Worm (Caenorhabditis elegans) whole organism, L1 larva: ENCODE measurements around the gene ccd-5.

Experiments used
- F16B12.6 ChIP-seq: fragments of 150-350 bp; optimal IDR thresholded peaks from 2 replicates; lab custom pipeline; 2014; ENCODE audit warnings: missing biosample characterization, missing genetic modification characterization
- aly-2 ChIP-seq: fragments of 150-350 bp; optimal IDR thresholded peaks from 2 replicates; lab custom pipeline; 2014; ENCODE audit warnings: missing biosample characterization, missing genetic modification characterization
- ama-1 ChIP-seq: fragments of 150-350 bp; optimal IDR thresholded peaks from 2 replicates; lab custom pipeline; 2014
- blmp-1 ChIP-seq: fragments of 150-350 bp; optimal IDR thresholded peaks from 2 replicates; lab custom pipeline; 2014; ENCODE audit warnings: missing biosample characterization, missing genetic modification characterization
- ceh-8 ChIP-seq: fragments of 200-800 bp; sonication (Bioruptor generic); optimal IDR thresholded peaks from 2 replicates; lab custom pipeline; 2018; ENCODE audit warnings: mild to moderate bottlenecking, missing genetic modification characterization, moderate library complexity, missing compliant biosample characterization
- ces-1 ChIP-seq: fragments of 150-350 bp; optimal IDR thresholded peaks from 2 replicates; lab custom pipeline; 2014; ENCODE audit warnings: missing biosample characterization, missing genetic modification reagents, missing genetic modification characterization
- dpl-1 ChIP-seq, 3 experiments: fragments of 150-350 bp in 2 of 3; sonication (generic microtip) in 1 of 3; optimal IDR thresholded peaks; 2 replicates each; lab custom pipeline; 2014 to 2017; ENCODE audit warnings: missing biosample characterization in 3 of 3, missing genetic modification characterization in 3 of 3, missing genetic modification reagents in 3 of 3
- dsc-1 ChIP-seq: sonication (generic microtip); optimal IDR thresholded peaks from 2 replicates; lab custom pipeline; 2016; ENCODE audit warnings: mild to moderate bottlenecking, missing genetic modification characterization, missing compliant biosample characterization
- efl-1 ChIP-seq, 4 experiments: fragments of 150-350 bp; optimal IDR thresholded peaks in 3 of 4; peaks in 1 of 4; 1 replicate in 1 of 4; 2 replicates in 3 of 4; lab custom pipeline; 2014; ENCODE audit warnings: missing biosample characterization in 2 of 4, missing genetic modification characterization in 2 of 4, missing genetic modification reagents in 2 of 4
- egl-13 ChIP-seq: sonication (generic microtip); optimal IDR thresholded peaks from 2 replicates; lab custom pipeline; 2016; ENCODE audit warnings: missing genotype, missing genetic modification reagents, missing genetic modification characterization, missing compliant biosample characterization
- egl-27 ChIP-seq, 2 experiments: fragments of 150-350 bp in 1 of 2; sonication (generic microtip); optimal IDR thresholded peaks; 3 replicates each; lab custom pipeline; 2017 to 2018; ENCODE audit warnings: missing biosample characterization in 2 of 2, missing genetic modification characterization in 2 of 2, missing genetic modification reagents in 2 of 2
- ets-5 ChIP-seq: fragments of 200-800 bp; sonication (Bioruptor generic); IDR thresholded peaks from 2 replicates; pipeline ENCODE4 v1.3.6; 2022; ENCODE audit warnings: missing genetic modification characterization, missing compliant biosample characterization
- fkh-4 ChIP-seq: sonication (generic microtip); optimal IDR thresholded peaks from 2 replicates; lab custom pipeline; 2016; ENCODE audit warnings: missing compliant biosample characterization, missing genetic modification characterization, borderline replicate concordance
- fkh-8 ChIP-seq: sonication (generic microtip); optimal IDR thresholded peaks from 2 replicates; lab custom pipeline; 2016; ENCODE audit warnings: mild to moderate bottlenecking, missing genetic modification characterization, missing compliant biosample characterization
- fos-1 ChIP-seq: fragments of 150-350 bp; optimal IDR thresholded peaks from 2 replicates; lab custom pipeline; 2014; ENCODE audit warnings: missing biosample characterization, missing genetic modification characterization
- hlh-4 ChIP-seq: sonication (generic microtip); optimal IDR thresholded peaks from 2 replicates; lab custom pipeline; 2016; ENCODE audit warnings: mild to moderate bottlenecking, missing genetic modification characterization, missing compliant biosample characterization
- hpl-2 ChIP-seq: fragments of 150-350 bp; optimal IDR thresholded peaks from 2 replicates; lab custom pipeline; 2014; ENCODE audit warnings: missing biosample characterization, missing genetic modification reagents, missing genetic modification characterization
- irx-1 ChIP-seq: sonication (generic microtip); optimal IDR thresholded peaks from 2 replicates; lab custom pipeline; 2016; ENCODE audit warnings: missing genetic modification characterization, missing compliant biosample characterization
- lin-13 ChIP-seq: fragments of 150-350 bp; optimal IDR thresholded peaks from 2 replicates; lab custom pipeline; 2014; ENCODE audit warnings: missing biosample characterization, missing genetic modification reagents, missing genetic modification characterization
- lin-14 ChIP-seq: fragments of 200-800 bp; sonication (Bioruptor generic); optimal IDR thresholded peaks from 2 replicates; lab custom pipeline; 2018; ENCODE audit warnings: mild to moderate bottlenecking, missing genetic modification characterization, moderate library complexity, missing compliant biosample characterization
- lin-35 ChIP-seq, 2 experiments: fragments of 150-350 bp; optimal IDR thresholded peaks; 2 replicates each; lab custom pipeline; 2014; ENCODE audit warnings: missing biosample characterization in 2 of 2, missing genetic modification characterization in 2 of 2, missing genetic modification reagents in 2 of 2
- lsy-2 ChIP-seq, 2 experiments: fragments of 150-350 bp; optimal IDR thresholded peaks; 2 replicates each; lab custom pipeline; 2014; ENCODE audit warnings: missing biosample characterization in 2 of 2, missing genetic modification characterization in 2 of 2
- mdl-1 ChIP-seq, 2 experiments: fragments of 150-350 bp; optimal IDR thresholded peaks; 2 replicates each; lab custom pipeline; 2014 to 2017; ENCODE audit warnings: missing biosample characterization in 2 of 2, missing genetic modification characterization in 2 of 2, inconsistent platforms in 1 of 2
- nhr-12 ChIP-seq: sonication (generic microtip); optimal IDR thresholded peaks from 2 replicates; lab custom pipeline; 2017; ENCODE audit warnings: missing biosample characterization, missing genetic modification characterization
- nhr-19 ChIP-seq: fragments of 200-800 bp; sonication (Bioruptor generic); conservative IDR thresholded peaks from 2 replicates; pipeline ENCODE4 v1.3.6; 2022; ENCODE audit warnings: missing genetic modification characterization, missing compliant biosample characterization
- nhr-20 ChIP-seq: sonication (generic microtip); optimal IDR thresholded peaks from 2 replicates; lab custom pipeline; 2016; ENCODE audit warnings: mild to moderate bottlenecking, missing genetic modification characterization, missing compliant biosample characterization
- nhr-47 ChIP-seq: sonication (generic microtip); optimal IDR thresholded peaks from 2 replicates; lab custom pipeline; 2016; ENCODE audit warnings: mild to moderate bottlenecking, missing genetic modification characterization, moderate library complexity, missing compliant biosample characterization
- nhr-71 ChIP-seq: sonication (generic microtip); optimal IDR thresholded peaks from 2 replicates; lab custom pipeline; 2016; ENCODE audit warnings: mild to moderate bottlenecking, missing genetic modification characterization, moderate library complexity, missing compliant biosample characterization
- nhr-77 ChIP-seq: fragments of 150-350 bp; optimal IDR thresholded peaks from 2 replicates; lab custom pipeline; 2014; ENCODE audit warnings: missing biosample characterization, missing genetic modification characterization
- nhr-90 ChIP-seq: sonication (generic microtip); optimal IDR thresholded peaks from 2 replicates; lab custom pipeline; 2016; ENCODE audit warnings: mild to moderate bottlenecking, missing genetic modification characterization, missing compliant biosample characterization; ENCODE audit not compliant: poor library complexity
- pax-3 ChIP-seq: fragments of 200-800 bp; sonication (Bioruptor generic); optimal IDR thresholded peaks from 2 replicates; lab custom pipeline; 2018; ENCODE audit warnings: mild to moderate bottlenecking, missing genetic modification characterization, moderate library complexity, missing compliant biosample characterization
- rnt-1 ChIP-seq: sonication (generic microtip); optimal IDR thresholded peaks from 2 replicates; lab custom pipeline; 2016; ENCODE audit warnings: mild to moderate bottlenecking, missing genetic modification characterization, moderate library complexity, missing compliant biosample characterization
- skn-1 ChIP-seq: fragments of 150-350 bp; optimal IDR thresholded peaks from 2 replicates; lab custom pipeline; 2014; ENCODE audit warnings: missing biosample characterization, missing genetic modification characterization
- snu-23 ChIP-seq: sonication (generic microtip); optimal IDR thresholded peaks from 2 replicates; lab custom pipeline; 2016; ENCODE audit warnings: missing genetic modification characterization, missing compliant biosample characterization
- sox-4 ChIP-seq: sonication (generic microtip); optimal IDR thresholded peaks from 2 replicates; lab custom pipeline; 2016; ENCODE audit warnings: missing genetic modification characterization, missing compliant biosample characterization
- sup-37 ChIP-seq: fragments of 200-800 bp; sonication (Bioruptor generic); optimal IDR thresholded peaks from 2 replicates; lab custom pipeline; 2018; ENCODE audit warnings: mild to moderate bottlenecking, missing genetic modification characterization, missing compliant biosample characterization
- swsn-7 ChIP-seq: sonication (generic microtip); optimal IDR thresholded peaks from 2 replicates; lab custom pipeline; 2016; ENCODE audit warnings: missing genetic modification characterization, missing compliant biosample characterization
- tlp-1 ChIP-seq: fragments of 150-350 bp; optimal IDR thresholded peaks from 2 replicates; lab custom pipeline; 2014; ENCODE audit warnings: missing biosample characterization, missing genetic modification characterization
- unc-130 ChIP-seq: fragments of 150-350 bp; optimal IDR thresholded peaks from 2 replicates; lab custom pipeline; 2017; ENCODE audit warnings: missing biosample characterization, missing genetic modification characterization, inconsistent platforms
- unc-62 ChIP-seq: fragments of 150-350 bp; optimal IDR thresholded peaks from 2 replicates; lab custom pipeline; 2014; ENCODE audit warnings: missing biosample characterization, missing genetic modification reagents, missing genetic modification characterization
- unc-86 ChIP-seq: sonication (generic microtip); optimal IDR thresholded peaks from 2 replicates; lab custom pipeline; 2016; ENCODE audit warnings: missing genetic modification characterization, missing compliant biosample characterization
- vab-15 ChIP-seq: sonication (generic microtip); optimal IDR thresholded peaks from 2 replicates; lab custom pipeline; 2017; ENCODE audit warnings: missing genotype, mild to moderate bottlenecking, missing genetic modification characterization, missing compliant biosample characterization
- xbp-1 ChIP-seq: sonication (generic microtip); optimal IDR thresholded peaks from 2 replicates; lab custom pipeline; 2016; ENCODE audit warnings: missing genetic modification characterization, missing compliant biosample characterization
- ztf-11 ChIP-seq, 2 experiments: sonication (generic microtip); optimal IDR thresholded peaks; 2 replicates each; lab custom pipeline; 2016 to 2017; ENCODE audit warnings: missing genetic modification characterization in 2 of 2, missing biosample characterization in 1 of 2, missing compliant biosample characterization in 1 of 2

Gene ccd-5

DNA sequence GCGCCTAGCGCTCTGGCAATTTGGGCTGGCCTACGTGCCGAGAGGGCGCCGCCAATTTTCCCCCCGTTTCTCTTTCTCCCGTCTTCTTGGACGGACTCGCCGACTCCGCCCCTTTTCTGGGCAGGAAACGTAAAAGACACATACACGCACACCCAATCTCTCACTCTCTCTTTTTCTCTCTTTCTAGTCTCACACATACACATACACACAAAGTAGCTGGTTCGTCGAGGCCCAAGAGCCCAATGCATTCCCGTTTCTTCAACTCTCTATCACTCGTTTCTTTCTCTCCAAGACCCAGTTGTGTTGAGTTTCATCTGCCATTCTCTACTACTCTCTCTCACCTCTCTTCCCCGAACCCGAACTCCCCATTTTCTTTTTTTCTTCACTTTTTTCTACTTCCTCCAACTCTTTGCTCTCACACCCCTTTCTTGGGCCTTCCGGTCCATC, 26.4 kb upstream of the ccd-5 start (continued):
- TF ChIP-seq xbp-1 (tag; lab: Kevin White, UChicago) (peak; percentile 43), irx-1 (tag; lab: Kevin White, UChicago) (no peak), fos-1 (tag; lab: Kevin White, UChicago) (peak; percentile 19)

DNA sequence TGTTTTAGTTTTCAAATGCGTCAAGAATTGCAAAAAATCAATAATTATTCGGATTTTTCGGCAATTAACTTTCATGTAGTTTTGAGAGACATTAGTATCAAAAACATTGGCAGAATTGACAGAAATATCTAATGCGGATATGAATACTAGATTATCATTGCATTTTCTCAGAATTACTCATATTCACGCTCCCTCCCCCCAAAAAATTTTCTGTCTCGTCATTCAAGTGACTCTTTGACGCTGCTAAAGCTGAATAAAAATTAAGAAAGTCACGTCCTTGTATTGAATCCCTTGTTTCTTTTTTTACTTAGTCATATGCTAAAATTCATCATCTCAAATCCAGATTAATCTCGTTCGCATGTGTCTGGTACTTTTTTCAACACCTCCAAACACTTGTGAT, 24.2 kb upstream of the ccd-5 start:
- TF ChIP-seq ets-5 (no peak), skn-1 (no peak), fkh-8 (tag; lab: Kevin White, UChicago) (peak; percentile 95), ces-1 (GFP tag; lab: Kevin White, UChicago) (no peak), nhr-71 (tag; lab: Kevin White, UChicago) (peak; percentile 74), rnt-1 (no peak), ceh-8 (peak; percentile 69), lin-14 (peak; percentile 62), nhr-90 (no peak), lsy-2 (tag; optimal IDR thresholded peaks at IDR 0.05; lab: Kevin White, UChicago) (peak in 1 of 2 experiments; percentile 22), nhr-77 (tag; lab: Kevin White, UChicago) (no peak), sox-4 (tag; lab: Kevin White, UChicago) (peak; percentile 85), efl-1 (optimal IDR thresholded peaks at IDR 0.05; lab: Kevin White, UChicago) (no peak), efl-1 (GFP tag; optimal IDR thresholded peaks at IDR 0.05 in 1 of 2; lab: Kevin White, UChicago) (no peak), snu-23 (GFP tag; lab: Kevin White, UChicago) (peak; percentile 10), nhr-20 (tag; lab: Kevin White, UChicago) (peak; percentile 36), hlh-4 (tag; lab: Kevin White, UChicago) (peak; percentile 18), ama-1 (lab: Kevin White, UChicago) (no peak), F16B12.6 (tag; lab: Kevin White, UChicago) (no peak), swsn-7 (tag; lab: Kevin White, UChicago) (peak; percentile 41), fkh-4 (tag; lab: Kevin White, UChicago) (peak; percentile 59), nhr-47 (tag; lab: Kevin White, UChicago) (peak; percentile 79), pax-3 (tag; lab: Kevin White, UChicago) (peak; percentile 79), nhr-19 (GFP tag; lab: Robert Waterston, UW) (no peak), unc-62 (no peak), egl-13 (peak; percentile 82), unc-86 (tag; lab: Kevin White, UChicago) (peak; percentile 10), dsc-1 (tag; lab: Kevin White, UChicago) (peak; percentile 98), tlp-1 (tag; lab: Kevin White, UChicago) (no peak), fos-1 (tag; lab: Kevin White, UChicago) (peak; percentile 66), lin-35 (GFP tag; optimal IDR thresholded peaks at IDR 0.05; lab: Kevin White, UChicago) (peak in 1 of 2 experiments; percentile 2), mdl-1 (tag; optimal IDR thresholded peaks at IDR 0.05; lab: Kevin White, UChicago) (no peak), xbp-1 (tag; lab: Kevin White, UChicago) (peak; percentile 9)

- TF ChIP-seq efl-1 (optimal IDR thresholded peaks at IDR 0.05; lab: Kevin White, UChicago) (no peak), efl-1 (GFP tag; optimal IDR thresholded peaks at IDR 0.05 in 1 of 2; lab: Kevin White, UChicago) (peak in 1 of 2 experiments; percentile 93), vab-15 (no peak)
Measured at ce11 chrX:2595757-2596059, 23.3 kb upstream of the ccd-5 start.

DNA sequence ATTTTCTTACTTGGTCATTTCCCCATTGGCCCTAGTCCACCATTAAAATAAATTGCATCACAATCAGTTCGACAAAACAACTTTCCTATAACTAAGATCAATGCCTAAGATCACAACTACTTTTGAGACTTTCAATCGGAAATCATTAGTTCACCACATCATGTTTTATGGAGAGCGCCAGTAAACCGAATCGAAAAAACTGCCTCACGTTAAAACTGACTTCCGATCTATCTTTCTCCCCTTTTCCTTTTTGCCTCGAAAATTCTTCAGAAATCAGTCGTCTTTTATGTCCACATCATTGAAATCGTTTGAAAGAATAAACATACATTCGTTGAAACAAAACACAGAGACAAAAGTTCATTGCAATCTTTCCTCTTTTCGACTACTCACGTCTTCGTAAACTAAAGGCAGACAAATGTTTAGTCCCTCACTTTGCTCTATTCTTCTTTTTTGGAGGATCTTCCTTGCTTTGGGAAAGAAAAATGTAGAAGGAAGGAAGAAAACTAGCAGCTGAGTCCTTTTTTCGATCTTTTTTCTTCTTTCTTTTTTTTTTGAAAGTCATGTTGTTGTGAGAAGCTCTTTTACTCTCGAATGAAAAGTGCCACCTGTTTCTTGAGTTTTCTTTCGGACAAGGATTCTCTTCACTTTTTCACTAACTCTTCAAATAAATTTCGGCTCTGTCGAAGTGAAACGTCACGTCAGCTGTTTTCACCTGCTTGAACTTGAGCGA, 22.7 kb upstream of the ccd-5 start:
- TF ChIP-seq sup-37 (GFP tag; lab: Kevin White, UChicago) (no peak), fkh-8 (tag; lab: Kevin White, UChicago) (no peak), nhr-12 (tag; lab: Kevin White, UChicago) (no peak), ceh-8 (no peak), nhr-71 (tag; lab: Kevin White, UChicago) (peak; percentile 68), nhr-47 (tag; lab: Kevin White, UChicago) (peak; percentile 39), dpl-1 (GFP tag; optimal IDR thresholded peaks at IDR 0.05; lab: Kevin White, UChicago) (no peak), hpl-2 (GFP tag; lab: Kevin White, UChicago) (no peak), lin-13 (GFP tag; lab: Kevin White, UChicago) (no peak), swsn-7 (tag; lab: Kevin White, UChicago) (peak; percentile 3), unc-130 (tag; lab: Kevin White, UChicago) (peak; percentile 13), efl-1 (optimal IDR thresholded peaks at IDR 0.05; lab: Kevin White, UChicago) (peak in 1 of 2 experiments; percentile 13), efl-1 (GFP tag; optimal IDR thresholded peaks at IDR 0.05 in 1 of 2; lab: Kevin White, UChicago) (no peak), fkh-4 (tag; lab: Kevin White, UChicago) (no peak), egl-27 (tag; optimal IDR thresholded peaks at IDR 0.05; lab: Kevin White, UChicago) (no peak), F16B12.6 (tag; lab: Kevin White, UChicago) (no peak), unc-86 (tag; lab: Kevin White, UChicago) (no peak), snu-23 (GFP tag; lab: Kevin White, UChicago) (peak; percentile 32), aly-2 (no peak), sox-4 (tag; lab: Kevin White, UChicago) (no peak), blmp-1 (tag; lab: Kevin White, UChicago) (peak; percentile 71), ztf-11 (tag; optimal IDR thresholded peaks at IDR 0.05; lab: Kevin White, UChicago) (no peak)
